Worm (Caenorhabditis elegans): ENCODE data around the gene Y53F4B.20.

- TF ChIP-seq mdl-1 (tag; optimal IDR thresholded peaks at IDR 0.05) (no peak), aly-2 (tag; optimal IDR thresholded peaks at IDR 0.05) (no peak), duxl-1 (tag; optimal IDR thresholded peaks at IDR 0.05; ENCODE audit: poor library complexity) (no peak), unc-62 (GFP tag; optimal IDR thresholded peaks at IDR 0.05 in 1 of 2) (no peak), unc-62 (tag; optimal IDR thresholded peaks at IDR 0.05) (no peak), ztf-11 (tag; optimal IDR thresholded peaks at IDR 0.05) (no peak)
These were observed 12.7 kb upstream of the Y53F4B.20 start, which contains the start of gene Y53F4B.18 for ce11 chrII:15071571-15071970.

Data from whole organism, L4 larva.